Worm (Caenorhabditis elegans): ENCODE measurements around the gene trp-2.

DNA sequence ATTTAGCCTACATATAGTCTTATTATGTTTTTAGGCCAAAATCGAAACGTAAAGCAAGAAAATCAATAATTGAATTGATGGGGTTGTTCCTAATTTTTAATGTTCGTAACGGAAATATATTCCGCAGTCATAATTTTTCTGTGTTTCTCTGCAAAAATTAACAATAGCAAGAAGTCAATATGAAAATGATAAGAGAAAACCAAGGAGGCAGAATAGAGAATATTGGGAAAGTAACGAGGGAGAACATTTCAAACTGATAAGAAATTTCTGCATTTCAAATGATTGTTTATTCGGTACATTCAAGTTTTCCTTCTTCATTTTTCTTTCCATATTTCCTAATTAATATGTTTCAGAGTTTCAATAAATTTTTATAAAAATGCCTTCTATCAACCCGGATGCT lies 35.7 kb upstream of the trp-2 start, which contains the start of gene fbxa-54:
- TF ChIP-seq tbx-11 (GFP tag; IDR thresholded peaks at IDR 0.05) (no peak), scrt-1 (GFP tag; IDR thresholded peaks at IDR 0.05) (no peak)
